Worm (Caenorhabditis elegans) whole organism, midembryonic: ENCODE data around the gene T19C3.5.

Experiments
- T22C8.4 ChIP-seq: fragments of 200-800 bp; sonication (Bioruptor generic); IDR thresholded peaks from 2 replicates; pipeline ENCODE4 v1.3.6; 2022; ENCODE audit warnings: missing genetic modification characterization, missing compliant biosample characterization
- cog-1 ChIP-seq: sonication (generic microtip); optimal IDR thresholded peaks from 2 replicates; lab custom pipeline; 2016; ENCODE audit warnings: missing genetic modification characterization, missing compliant biosample characterization
- flt-1 ChIP-seq: fragments of 200-800 bp; sonication (Bioruptor generic); IDR thresholded peaks from 2 replicates; pipeline ENCODE4 v1.3.6; 2022; ENCODE audit warnings: missing genetic modification characterization, missing compliant biosample characterization
- klf-2 ChIP-seq: fragments of 200-800 bp; sonication (Bioruptor generic); conservative IDR thresholded peaks from 2 replicates; pipeline ENCODE4 v1.3.6; 2022; ENCODE audit warnings: missing genetic modification reagents, missing genetic modification characterization, missing compliant biosample characterization
- med-1 ChIP-seq: sonication (generic microtip); optimal IDR thresholded peaks from 2 replicates; lab custom pipeline; 2017; ENCODE audit warnings: missing genetic modification characterization, mild to moderate bottlenecking, missing compliant biosample characterization, antibody characterized with exemption, missing genetic modification reagents; ENCODE audit not compliant: insufficient read depth
- ref-1 ChIP-seq: fragments of 200-800 bp; sonication (Bioruptor generic); conservative IDR thresholded peaks from 2 replicates; pipeline ENCODE4 v1.3.6; 2022; ENCODE audit warnings: missing genetic modification reagents, missing genetic modification characterization, missing compliant biosample characterization
- tab-1 ChIP-seq: fragments of 200-800 bp; sonication (Bioruptor generic); IDR thresholded peaks from 2 replicates; pipeline ENCODE4 v1.3.6; 2022; ENCODE audit warnings: missing genetic modification characterization, missing compliant biosample characterization
- ztf-23 ChIP-seq: fragments of 200-800 bp; sonication (Bioruptor generic); IDR thresholded peaks from 2 replicates; pipeline ENCODE4 v1.3.6; 2022; ENCODE audit warnings: missing genetic modification reagents, missing genetic modification characterization, missing compliant biosample characterization
- ztf-29 ChIP-seq: fragments of 200-800 bp; sonication (Bioruptor generic); IDR thresholded peaks from 2 replicates; pipeline ENCODE4 v1.3.6; 2022; ENCODE audit warnings: missing genetic modification reagents, missing genetic modification characterization, missing compliant biosample characterization

The T19C3.5 gene

DNA sequence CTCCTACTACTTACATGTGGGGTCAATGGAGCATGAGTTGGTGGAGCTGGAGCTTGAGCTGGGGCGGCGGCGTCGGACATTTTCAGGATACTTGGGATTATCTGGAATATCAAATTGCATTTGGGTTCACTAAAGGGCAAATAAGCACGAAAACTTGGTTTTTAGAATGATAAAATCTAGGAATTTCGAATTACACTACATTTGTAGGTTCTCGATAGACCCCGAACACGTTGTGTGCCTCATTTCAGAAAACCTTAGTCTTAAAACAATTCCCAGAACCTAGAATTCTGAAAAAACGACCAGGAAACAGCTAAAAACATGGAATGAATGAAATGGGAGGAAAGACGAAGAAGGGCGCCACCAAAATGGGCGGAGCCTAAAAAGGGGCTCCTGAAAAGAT is 13.3 kb downstream of the T19C3.5 start, which contains the start of gene T19C3.3:
T19C3.3 (minus strand) TSS at position 101 of the 400 bp plus-strand sequence.
- TF ChIP-seq flt-1 (GFP tag; lab: Robert Waterston, UW) = no peak
- TF ChIP-seq ref-1 = no peak
- no peak for TF ChIP-seq cog-1 (tag; lab: Kevin White, UChicago)
- no peak for TF ChIP-seq med-1 (GFP tag; lab: Kevin White, UChicago)
- no peak for TF ChIP-seq klf-2 (GFP tag; lab: Robert Waterston, UW)
- TF ChIP-seq T22C8.4 (GFP tag; lab: Robert Waterston, UW) = no peak

DNA sequence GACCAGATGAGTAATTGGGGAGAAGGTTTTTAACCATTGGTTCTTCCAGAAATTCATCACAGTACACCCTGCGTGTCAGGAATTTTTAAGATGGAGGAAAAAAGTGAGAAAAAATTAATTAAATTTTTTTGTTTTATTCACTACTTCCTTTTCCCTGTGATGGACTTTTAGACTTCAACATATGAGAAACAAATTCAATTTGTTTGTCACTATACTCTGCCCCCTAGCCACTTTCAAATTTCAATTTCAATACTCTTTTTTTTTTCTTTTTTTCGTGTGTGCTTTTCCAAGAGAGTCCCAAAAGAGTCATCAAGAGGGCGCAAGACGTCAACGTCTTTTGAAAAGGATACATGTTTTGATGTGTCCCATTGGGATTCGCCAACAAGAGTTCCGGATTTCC is 15.0 kb downstream of the T19C3.5 start:
- TF ChIP-seq ref-1 (no peak), flt-1 (GFP tag; lab: Robert Waterston, UW) (no peak), ztf-23 (GFP tag; lab: Robert Waterston, UW) (no peak), tab-1 (no peak), cog-1 (tag; lab: Kevin White, UChicago) (no peak), ztf-29 (no peak), med-1 (GFP tag; lab: Kevin White, UChicago) (no peak), T22C8.4 (GFP tag; lab: Robert Waterston, UW) (no peak), klf-2 (GFP tag; lab: Robert Waterston, UW) (no peak)

DNA sequence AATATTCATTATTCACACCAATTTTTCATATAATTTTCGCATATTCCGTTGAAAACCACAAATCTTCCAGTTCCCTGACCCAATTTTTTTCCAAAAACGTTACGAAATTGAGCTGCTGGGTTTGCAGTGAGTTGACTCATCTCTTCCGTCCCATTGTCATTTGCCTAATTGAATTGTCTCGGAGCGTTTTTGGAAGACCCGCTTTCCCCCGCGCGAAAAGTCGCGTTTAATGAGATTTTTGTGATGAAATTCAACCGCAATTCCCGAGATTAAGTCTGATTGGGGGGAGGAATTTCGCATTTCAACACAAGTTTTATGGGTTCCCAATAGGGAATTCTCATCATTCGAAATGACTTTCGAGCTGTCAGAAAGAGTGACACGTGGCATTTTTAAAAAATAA is 15.8 kb downstream of the T19C3.5 start:
- TF ChIP-seq T22C8.4 (GFP tag; lab: Robert Waterston, UW) (no peak), ref-1 (no peak)

DNA sequence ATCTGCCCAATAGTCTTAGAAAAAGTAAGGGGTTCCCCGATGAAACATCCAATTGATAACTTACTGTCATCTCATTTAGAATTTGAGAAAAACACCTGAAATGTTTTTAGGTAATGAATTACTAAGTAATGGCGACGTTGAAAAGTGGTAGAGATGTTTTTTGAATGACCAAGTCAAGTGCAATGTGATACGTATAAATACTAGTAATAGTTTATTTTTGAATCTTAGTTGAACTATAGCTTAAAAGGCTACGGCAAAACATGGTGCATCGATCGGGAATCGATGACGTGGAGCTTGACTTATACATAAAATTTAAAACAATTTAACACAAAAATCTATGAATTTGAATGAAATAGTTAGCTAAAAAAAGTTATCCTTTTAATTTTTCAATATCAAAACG is 18.2 kb downstream of the T19C3.5 start, which contains the start of gene best-17:
best-17 (minus strand) TSS at position 101 of the 400 bp plus-strand sequence.
- TF ChIP-seq flt-1 (GFP tag; lab: Robert Waterston, UW) = no peak
- TF ChIP-seq med-1 (GFP tag; lab: Kevin White, UChicago) = no peak
- TF ChIP-seq tab-1 = no peak
- no peak for TF ChIP-seq ztf-23 (GFP tag; lab: Robert Waterston, UW)
- TF ChIP-seq ref-1 = no peak
- TF ChIP-seq cog-1 (tag; lab: Kevin White, UChicago) = no peak
- TF ChIP-seq T22C8.4 (GFP tag; lab: Robert Waterston, UW) = no peak
- TF ChIP-seq klf-2 (GFP tag; lab: Robert Waterston, UW) = no peak

DNA sequence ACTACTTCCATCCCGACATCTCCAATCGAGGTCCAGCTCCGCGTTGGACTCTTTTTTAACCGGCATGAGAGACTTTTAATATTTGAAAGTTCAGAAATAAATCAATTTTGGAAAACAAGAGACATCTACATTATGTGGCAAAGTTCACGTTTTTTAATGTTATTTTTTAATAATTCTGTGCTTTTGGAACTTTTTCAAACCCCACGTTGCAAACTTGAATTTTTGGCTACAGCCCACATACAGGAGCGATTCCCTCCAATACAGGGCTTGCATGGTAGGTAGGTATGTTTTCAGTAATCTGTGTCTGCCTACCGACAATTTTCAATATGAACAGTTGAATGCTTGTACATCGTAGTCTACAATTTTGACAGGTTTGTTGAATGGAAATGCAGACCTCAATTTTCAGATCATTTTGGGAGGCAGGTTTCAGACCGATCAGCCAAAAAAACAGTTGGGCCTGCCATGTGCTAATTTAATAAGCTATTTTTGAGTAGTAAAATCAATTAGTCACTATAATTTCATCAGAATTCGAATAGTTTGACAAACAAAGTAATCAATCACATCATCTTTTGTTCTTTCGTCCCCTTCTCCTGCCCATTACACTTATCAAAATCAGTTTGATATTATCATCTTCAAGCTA is 22.2 kb downstream of the T19C3.5 start, which contains the start of the genes Y55B1AR.4 and ttr-7:
Y55B1AR.4 (minus strand) TSS at position 101 of the 640 bp plus-strand sequence.
ttr-7 (plus strand) TSS at position 590 of the 640 bp plus-strand sequence.
- TF ChIP-seq tab-1 (no peak), ztf-23 (GFP tag; lab: Robert Waterston, UW) (no peak), klf-2 (GFP tag; lab: Robert Waterston, UW) (no peak), cog-1 (tag; lab: Kevin White, UChicago) (no peak), ztf-29 (no peak), ref-1 (no peak), T22C8.4 (GFP tag; lab: Robert Waterston, UW) (no peak), med-1 (GFP tag; lab: Kevin White, UChicago) (no peak), flt-1 (GFP tag; lab: Robert Waterston, UW) (no peak)

DNA sequence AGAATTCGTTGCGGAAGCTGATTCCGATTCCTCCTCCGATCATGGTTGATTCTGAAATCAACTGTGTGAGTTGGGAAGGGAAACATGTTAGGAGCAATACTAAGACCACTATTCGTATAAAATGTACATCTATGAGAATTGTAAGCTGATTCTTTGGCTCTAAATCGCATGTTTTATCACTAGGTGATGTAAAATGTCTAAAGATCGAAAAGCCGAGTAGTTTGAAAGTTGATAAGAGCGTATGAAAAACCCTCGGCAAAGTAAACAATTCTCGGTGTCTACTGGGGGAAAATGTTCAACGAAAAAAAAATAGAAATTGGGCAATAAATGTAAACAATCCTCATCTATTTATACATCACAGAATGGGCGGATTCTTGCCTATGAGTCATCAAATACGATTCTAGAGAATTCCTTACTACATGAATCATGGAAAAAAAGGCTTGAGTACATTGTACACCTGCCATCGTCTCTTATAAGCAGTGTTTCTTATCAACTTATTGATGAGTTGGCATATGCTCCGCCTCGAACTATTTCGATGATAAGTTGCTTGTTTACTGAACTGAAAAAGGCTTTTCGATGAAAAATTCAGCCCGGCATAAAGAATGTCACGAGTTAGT is 27.3 kb downstream of the T19C3.5 start, which contains the start of gene lec-6:
lec-6 (minus strand) TSS at position 51 of the 617 bp plus-strand sequence.
- TF ChIP-seq cog-1 (tag; lab: Kevin White, UChicago) = no peak
- TF ChIP-seq T22C8.4 (GFP tag; lab: Robert Waterston, UW) = no peak
- TF ChIP-seq klf-2 (GFP tag; lab: Robert Waterston, UW) = no peak
- TF ChIP-seq ztf-29 = no peak

DNA sequence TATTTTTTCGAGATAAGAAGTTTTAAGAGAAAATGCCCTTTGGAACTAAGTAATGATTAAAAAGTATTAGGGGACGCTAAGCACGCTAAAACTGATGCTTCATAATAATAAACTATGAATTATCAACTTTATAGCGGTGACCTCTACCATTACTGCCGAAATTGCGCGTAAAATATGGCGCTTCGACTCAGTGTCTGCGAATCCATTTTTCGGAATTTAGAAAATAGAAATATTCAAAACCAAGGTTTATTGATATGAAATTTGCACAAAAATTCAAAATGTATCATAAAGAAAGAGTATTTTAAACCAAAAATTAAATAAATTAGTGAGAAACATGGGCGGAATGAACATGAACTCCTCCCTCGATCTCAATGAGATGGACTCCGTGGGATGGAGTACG is 28.5 kb downstream of the T19C3.5 start:
- no peak for TF ChIP-seq med-1 (GFP tag; lab: Kevin White, UChicago)
- no peak for TF ChIP-seq tab-1
- no peak for TF ChIP-seq cog-1 (tag; lab: Kevin White, UChicago)

DNA sequence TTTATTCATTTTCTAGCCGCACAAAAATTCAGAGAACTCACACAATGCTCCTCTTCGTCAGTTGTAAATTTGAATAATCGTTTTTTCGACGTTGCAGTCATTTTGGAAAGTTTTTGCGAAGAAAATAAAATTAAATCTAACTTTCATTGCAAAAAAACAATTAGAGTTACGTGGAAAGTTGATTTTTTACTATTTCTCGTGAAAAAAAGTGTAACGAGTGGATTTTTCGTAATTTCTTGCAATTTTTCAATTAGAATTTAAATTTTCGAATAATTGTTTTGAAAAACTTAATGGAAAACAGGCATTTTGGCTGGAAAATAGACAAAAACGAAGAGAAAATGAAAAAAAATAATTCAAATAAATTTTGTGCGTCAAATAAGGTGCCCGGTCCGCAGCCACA is 29.1 kb downstream of the T19C3.5 start, which contains the start of gene Y55B1AR.2:
Y55B1AR.2 (minus strand) TSS at position 101 of the 400 bp plus-strand sequence.
- TF ChIP-seq ref-1 = no peak
- TF ChIP-seq cog-1 (tag; lab: Kevin White, UChicago) = no peak

DNA sequence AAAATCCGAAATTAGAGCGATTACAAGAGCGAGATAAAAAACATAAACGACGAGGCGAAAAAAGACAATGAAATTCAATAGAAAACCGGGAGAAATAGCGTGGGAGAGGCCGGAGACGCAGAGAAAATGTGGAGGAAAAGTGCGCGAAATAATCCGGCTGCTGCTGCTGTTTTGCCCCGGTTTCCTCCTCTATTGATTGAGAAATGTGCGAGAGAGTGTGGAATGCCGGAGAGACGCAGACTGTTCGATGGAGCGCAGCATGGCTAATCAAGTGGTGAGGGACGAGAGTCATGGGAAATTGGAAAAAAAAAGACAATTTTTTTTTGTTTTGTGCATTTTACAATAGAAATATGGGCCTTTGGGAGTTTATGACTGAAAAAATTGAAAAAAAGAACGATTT is 29.6 kb downstream of the T19C3.5 start:
- peak; percentile 91 for TF ChIP-seq T22C8.4 (GFP tag; lab: Robert Waterston, UW)
- TF ChIP-seq cog-1 (tag; lab: Kevin White, UChicago) = peak; percentile 38
- TF ChIP-seq ref-1 = no peak
- TF ChIP-seq ztf-29 = no peak
- TF ChIP-seq flt-1 (GFP tag; lab: Robert Waterston, UW) = 0 out of 2 replicates have a peak, but pooled peaks have one; percentile 22
- no peak for TF ChIP-seq med-1 (GFP tag; lab: Kevin White, UChicago)
- no peak for TF ChIP-seq klf-2 (GFP tag; lab: Robert Waterston, UW)

DNA sequence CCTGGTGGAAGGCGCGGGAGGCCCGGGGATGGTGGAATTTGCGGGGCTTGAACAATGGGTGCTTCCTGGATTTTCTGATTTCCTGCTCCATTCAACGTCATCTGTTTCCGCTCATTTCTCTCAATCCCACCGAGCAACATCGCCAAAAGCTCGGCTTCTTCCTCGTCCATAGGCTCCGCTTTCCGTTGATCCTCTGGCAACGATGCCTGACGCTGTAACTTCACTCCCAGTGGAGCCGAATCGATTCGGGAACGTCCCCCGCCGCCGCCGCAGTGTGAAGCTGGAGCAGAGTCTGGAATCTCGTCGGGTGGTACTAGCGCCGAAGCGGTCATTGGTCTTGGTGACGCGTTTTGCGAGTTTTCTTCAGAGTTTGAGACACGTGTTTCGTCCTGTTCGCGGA is 32.3 kb downstream of the T19C3.5 start:
- TF ChIP-seq ref-1 (no peak), cog-1 (tag; lab: Kevin White, UChicago) (no peak), flt-1 (GFP tag; lab: Robert Waterston, UW) (no peak), klf-2 (GFP tag; lab: Robert Waterston, UW) (no peak), tab-1 (no peak), ztf-29 (no peak), T22C8.4 (GFP tag; lab: Robert Waterston, UW) (no peak), ztf-23 (GFP tag; lab: Robert Waterston, UW) (no peak), med-1 (GFP tag; lab: Kevin White, UChicago) (no peak)
